Worm (Caenorhabditis elegans) whole organism, L1 larva: ENCODE measurements around the gene rme-6.
A peak's percentile ranks its signal among the peaks of the same experiment; 100 is the strongest.

Experiments
- C16A3.4 ChIP-seq: fragments of 150-350 bp; optimal IDR thresholded peaks from 2 replicates; lab custom pipeline; 2014; ENCODE audit warnings: missing biosample characterization, missing genetic modification characterization
- C34B4.2 ChIP-seq: sonication (generic microtip); optimal IDR thresholded peaks from 2 replicates; lab custom pipeline; 2017; ENCODE audit warnings: mild to moderate bottlenecking, missing genetic modification characterization, missing compliant biosample characterization
- F16B12.6 ChIP-seq: fragments of 150-350 bp; optimal IDR thresholded peaks from 2 replicates; lab custom pipeline; 2014; ENCODE audit warnings: missing biosample characterization, missing genetic modification characterization
- aha-1 ChIP-seq: fragments of 150-350 bp; optimal IDR thresholded peaks from 2 replicates; lab custom pipeline; 2014; ENCODE audit warnings: missing biosample characterization, missing genetic modification characterization
- alr-1 ChIP-seq: fragments of 200-800 bp; sonication (Bioruptor generic); optimal IDR thresholded peaks from 2 replicates; lab custom pipeline; 2018; ENCODE audit warnings: borderline replicate concordance, mild to moderate bottlenecking, missing genetic modification characterization, missing compliant biosample characterization
- blmp-1 ChIP-seq: fragments of 150-350 bp; optimal IDR thresholded peaks from 2 replicates; lab custom pipeline; 2014; ENCODE audit warnings: missing biosample characterization, missing genetic modification characterization
- ceh-63 ChIP-seq: fragments of 200-800 bp; sonication (Bioruptor generic); optimal IDR thresholded peaks from 2 replicates; lab custom pipeline; 2018; ENCODE audit warnings: mild to moderate bottlenecking, missing genetic modification characterization, missing compliant biosample characterization
- ceh-8 ChIP-seq: fragments of 200-800 bp; sonication (Bioruptor generic); optimal IDR thresholded peaks from 2 replicates; lab custom pipeline; 2018; ENCODE audit warnings: mild to moderate bottlenecking, missing genetic modification characterization, moderate library complexity, missing compliant biosample characterization
- ceh-82 ChIP-seq, 3 experiments: fragments of 150-350 bp in 1 of 3; sonication (generic microtip) in 2 of 3; optimal IDR thresholded peaks; 2 replicates each; lab custom pipeline; 2014 to 2017; ENCODE audit warnings: missing biosample characterization in 3 of 3, missing genetic modification characterization in 3 of 3
- ceh-88 ChIP-seq: fragments of 200-800 bp; sonication (Bioruptor generic); IDR thresholded peaks from 2 replicates; pipeline ENCODE4 v1.3.6; 2022; ENCODE audit warnings: missing genetic modification characterization, missing compliant biosample characterization
- ceh-90 ChIP-seq: sonication (generic microtip); optimal IDR thresholded peaks from 2 replicates; lab custom pipeline; 2016; ENCODE audit warnings: missing genetic modification characterization, missing compliant biosample characterization
- dpl-1 ChIP-seq, 3 experiments: fragments of 150-350 bp in 2 of 3; sonication (generic microtip) in 1 of 3; optimal IDR thresholded peaks; 2 replicates each; lab custom pipeline; 2014 to 2017; ENCODE audit warnings: missing biosample characterization in 3 of 3, missing genetic modification characterization in 3 of 3, missing genetic modification reagents in 3 of 3
- dsc-1 ChIP-seq: sonication (generic microtip); optimal IDR thresholded peaks from 2 replicates; lab custom pipeline; 2016; ENCODE audit warnings: mild to moderate bottlenecking, missing genetic modification characterization, missing compliant biosample characterization
- efl-3 ChIP-seq: fragments of 200-800 bp; sonication (Bioruptor generic); optimal IDR thresholded peaks from 2 replicates; lab custom pipeline; 2018; ENCODE audit warnings: mild to moderate bottlenecking, missing genetic modification characterization, missing compliant biosample characterization
- elt-2 ChIP-seq: sonication (generic microtip); optimal IDR thresholded peaks from 2 replicates; lab custom pipeline; 2016; ENCODE audit warnings: missing genetic modification characterization, mild to moderate bottlenecking, inconsistent platforms, missing compliant biosample characterization, missing genetic modification reagents
- elt-3 ChIP-seq, 6 experiments: fragments of 150-350 bp in 1 of 6; sonication (generic microtip); optimal IDR thresholded peaks; 2 replicates each; lab custom pipeline; 2017 to 2018; ENCODE audit warnings: missing biosample characterization in 6 of 6, missing genetic modification characterization in 6 of 6, inconsistent platforms in 1 of 6
- ets-5 ChIP-seq: fragments of 200-800 bp; sonication (Bioruptor generic); IDR thresholded peaks from 2 replicates; pipeline ENCODE4 v1.3.6; 2022; ENCODE audit warnings: missing genetic modification characterization, missing compliant biosample characterization
- fkh-4 ChIP-seq: sonication (generic microtip); optimal IDR thresholded peaks from 2 replicates; lab custom pipeline; 2016; ENCODE audit warnings: missing compliant biosample characterization, missing genetic modification characterization, borderline replicate concordance
- hlh-17 ChIP-seq: fragments of 200-800 bp; sonication (Bioruptor generic); optimal IDR thresholded peaks from 2 replicates; lab custom pipeline; 2018; ENCODE audit warnings: missing genetic modification characterization, mild to moderate bottlenecking, missing compliant biosample characterization, moderate library complexity, borderline replicate concordance
- hlh-4 ChIP-seq: sonication (generic microtip); optimal IDR thresholded peaks from 2 replicates; lab custom pipeline; 2016; ENCODE audit warnings: mild to moderate bottlenecking, missing genetic modification characterization, missing compliant biosample characterization
- irx-1 ChIP-seq: sonication (generic microtip); optimal IDR thresholded peaks from 2 replicates; lab custom pipeline; 2016; ENCODE audit warnings: missing genetic modification characterization, missing compliant biosample characterization
- isw-1 ChIP-seq: fragments of 200-800 bp; sonication (Bioruptor generic); IDR thresholded peaks from 2 replicates; pipeline ENCODE4 v1.3.6; 2022; ENCODE audit warnings: missing genetic modification characterization, missing compliant biosample characterization
- jun-1 ChIP-seq: fragments of 150-350 bp; optimal IDR thresholded peaks from 2 replicates; lab custom pipeline; 2014; ENCODE audit warnings: missing biosample characterization, missing genetic modification reagents, missing genetic modification characterization
- lin-13 ChIP-seq: fragments of 150-350 bp; optimal IDR thresholded peaks from 2 replicates; lab custom pipeline; 2014; ENCODE audit warnings: missing biosample characterization, missing genetic modification reagents, missing genetic modification characterization
- lin-14 ChIP-seq: fragments of 200-800 bp; sonication (Bioruptor generic); optimal IDR thresholded peaks from 2 replicates; lab custom pipeline; 2018; ENCODE audit warnings: mild to moderate bottlenecking, missing genetic modification characterization, moderate library complexity, missing compliant biosample characterization
- lin-35 ChIP-seq, 2 experiments: fragments of 150-350 bp; optimal IDR thresholded peaks; 2 replicates each; lab custom pipeline; 2014; ENCODE audit warnings: missing biosample characterization in 2 of 2, missing genetic modification characterization in 2 of 2, missing genetic modification reagents in 2 of 2
- lsy-2 ChIP-seq, 2 experiments: fragments of 150-350 bp; optimal IDR thresholded peaks; 2 replicates each; lab custom pipeline; 2014; ENCODE audit warnings: missing biosample characterization in 2 of 2, missing genetic modification characterization in 2 of 2
- mab-9 ChIP-seq: fragments of 200-800 bp; sonication (Bioruptor generic); IDR thresholded peaks from 2 replicates; pipeline ENCODE4 v1.3.6; 2022; ENCODE audit warnings: missing genetic modification reagents, missing genetic modification characterization, missing compliant biosample characterization
- mdl-1 ChIP-seq, 2 experiments: fragments of 150-350 bp; optimal IDR thresholded peaks; 2 replicates each; lab custom pipeline; 2014 to 2017; ENCODE audit warnings: missing biosample characterization in 2 of 2, missing genetic modification characterization in 2 of 2, inconsistent platforms in 1 of 2
- mep-1 ChIP-seq: fragments of 150-350 bp; optimal IDR thresholded peaks from 2 replicates; lab custom pipeline; 2014; ENCODE audit warnings: missing biosample characterization, missing genetic modification characterization
- nhr-12 ChIP-seq: sonication (generic microtip); optimal IDR thresholded peaks from 2 replicates; lab custom pipeline; 2017; ENCODE audit warnings: missing biosample characterization, missing genetic modification characterization
- nhr-237 ChIP-seq: fragments of 150-350 bp; optimal IDR thresholded peaks from 2 replicates; lab custom pipeline; 2014; ENCODE audit warnings: missing biosample characterization, missing genetic modification characterization
- nhr-47 ChIP-seq: sonication (generic microtip); optimal IDR thresholded peaks from 2 replicates; lab custom pipeline; 2016; ENCODE audit warnings: mild to moderate bottlenecking, missing genetic modification characterization, moderate library complexity, missing compliant biosample characterization
- nhr-77 ChIP-seq: fragments of 150-350 bp; optimal IDR thresholded peaks from 2 replicates; lab custom pipeline; 2014; ENCODE audit warnings: missing biosample characterization, missing genetic modification characterization
- nhr-84 ChIP-seq: sonication (generic microtip); optimal IDR thresholded peaks from 2 replicates; lab custom pipeline; 2017; ENCODE audit warnings: missing biosample characterization, missing genetic modification characterization
- nhr-85 ChIP-seq: sonication (generic microtip); peaks from one replicate; lab custom pipeline; 2016; ENCODE audit warnings: missing genetic modification characterization, inconsistent platforms, missing compliant biosample characterization
- pax-3 ChIP-seq: fragments of 200-800 bp; sonication (Bioruptor generic); optimal IDR thresholded peaks from 2 replicates; lab custom pipeline; 2018; ENCODE audit warnings: mild to moderate bottlenecking, missing genetic modification characterization, moderate library complexity, missing compliant biosample characterization
- pqm-1 ChIP-seq: sonication (generic microtip); optimal IDR thresholded peaks from 3 replicates; lab custom pipeline; 2017; ENCODE audit warnings: missing biosample characterization, missing genetic modification characterization
- snpc-4 ChIP-seq: fragments of 150-350 bp; optimal IDR thresholded peaks from 2 replicates; lab custom pipeline; 2014; ENCODE audit warnings: missing biosample characterization, missing genetic modification characterization
- snu-23 ChIP-seq: sonication (generic microtip); optimal IDR thresholded peaks from 2 replicates; lab custom pipeline; 2016; ENCODE audit warnings: missing genetic modification characterization, missing compliant biosample characterization
- sox-4 ChIP-seq: sonication (generic microtip); optimal IDR thresholded peaks from 2 replicates; lab custom pipeline; 2016; ENCODE audit warnings: missing genetic modification characterization, missing compliant biosample characterization
- sptf-1 ChIP-seq: fragments of 150-350 bp; optimal IDR thresholded peaks from 2 replicates; lab custom pipeline; 2014; ENCODE audit warnings: missing biosample characterization, missing genetic modification characterization
- sup-37 ChIP-seq: fragments of 200-800 bp; sonication (Bioruptor generic); optimal IDR thresholded peaks from 2 replicates; lab custom pipeline; 2018; ENCODE audit warnings: mild to moderate bottlenecking, missing genetic modification characterization, missing compliant biosample characterization
- swsn-7 ChIP-seq: sonication (generic microtip); optimal IDR thresholded peaks from 2 replicates; lab custom pipeline; 2016; ENCODE audit warnings: missing genetic modification characterization, missing compliant biosample characterization
- unc-130 ChIP-seq: fragments of 150-350 bp; optimal IDR thresholded peaks from 2 replicates; lab custom pipeline; 2017; ENCODE audit warnings: missing biosample characterization, missing genetic modification characterization, inconsistent platforms
- unc-30 ChIP-seq: sonication (generic microtip); optimal IDR thresholded peaks from 2 replicates; lab custom pipeline; 2017; ENCODE audit warnings: missing biosample characterization, missing genetic modification characterization
- unc-62 ChIP-seq: fragments of 150-350 bp; optimal IDR thresholded peaks from 2 replicates; lab custom pipeline; 2014; ENCODE audit warnings: missing biosample characterization, missing genetic modification reagents, missing genetic modification characterization
- unc-86 ChIP-seq: sonication (generic microtip); optimal IDR thresholded peaks from 2 replicates; lab custom pipeline; 2016; ENCODE audit warnings: missing genetic modification characterization, missing compliant biosample characterization
- unc-98 ChIP-seq: fragments of 200-800 bp; sonication (Bioruptor generic); IDR thresholded peaks from 2 replicates; pipeline ENCODE4 v1.3.6; 2022; ENCODE audit warnings: missing genetic modification characterization, missing compliant biosample characterization
- vab-15 ChIP-seq: sonication (generic microtip); optimal IDR thresholded peaks from 2 replicates; lab custom pipeline; 2017; ENCODE audit warnings: missing genotype, mild to moderate bottlenecking, missing genetic modification characterization, missing compliant biosample characterization
- xbp-1 ChIP-seq: sonication (generic microtip); optimal IDR thresholded peaks from 2 replicates; lab custom pipeline; 2016; ENCODE audit warnings: missing genetic modification characterization, missing compliant biosample characterization
- zag-1 ChIP-seq: fragments of 150-350 bp; optimal IDR thresholded peaks from 2 replicates; lab custom pipeline; 2014; ENCODE audit warnings: missing biosample characterization, missing genetic modification characterization
- zip-4 ChIP-seq: fragments of 200-800 bp; sonication (Bioruptor generic); optimal IDR thresholded peaks from 2 replicates; lab custom pipeline; 2018; ENCODE audit warnings: mild to moderate bottlenecking, missing genetic modification characterization, moderate library complexity, missing compliant biosample characterization
- ztf-11 ChIP-seq, 2 experiments: sonication (generic microtip); optimal IDR thresholded peaks; 2 replicates each; lab custom pipeline; 2016 to 2017; ENCODE audit warnings: missing genetic modification characterization in 2 of 2, missing biosample characterization in 1 of 2, missing compliant biosample characterization in 1 of 2

Gene rme-6

DNA sequence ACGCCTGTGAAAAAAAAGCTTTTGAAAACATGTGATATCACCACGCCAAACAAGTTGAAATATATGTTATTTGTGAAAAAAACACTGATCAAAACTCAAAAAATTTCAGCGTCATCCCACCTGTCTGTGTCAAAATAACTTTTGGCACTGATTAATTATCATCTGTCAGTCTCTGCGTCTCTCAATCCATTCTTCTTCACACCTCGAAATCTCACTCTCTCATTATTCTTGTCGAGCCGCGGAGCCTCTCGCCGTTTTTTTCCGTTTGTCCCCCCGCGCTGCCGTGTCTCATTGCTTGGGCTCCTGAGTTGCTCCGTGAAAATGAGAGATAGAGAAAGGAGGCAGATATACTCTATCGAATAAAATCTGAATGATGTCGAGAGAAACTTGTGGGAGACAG is 45.9 kb upstream of the rme-6 start (continued):
- peak; percentile 49 for TF ChIP-seq nhr-47 (tag; lab: Kevin White, UChicago)
- no peak for TF ChIP-seq mdl-1 (tag; optimal IDR thresholded peaks at IDR 0.05; lab: Kevin White, UChicago)
- no peak for TF ChIP-seq alr-1 (tag; lab: Kevin White, UChicago)
- TF ChIP-seq jun-1 (tag; lab: Kevin White, UChicago), result no peak
- peak; percentile 31 to 34 for TF ChIP-seq lsy-2 (tag; optimal IDR thresholded peaks at IDR 0.05; lab: Kevin White, UChicago)
- no peak for TF ChIP-seq hlh-17 (GFP tag; lab: Kevin White, UChicago)
- no peak for TF ChIP-seq F16B12.6
- no peak for TF ChIP-seq nhr-237
- no peak for TF ChIP-seq irx-1 (tag; lab: Kevin White, UChicago)
- peak; percentile 80 for TF ChIP-seq dsc-1
- no peak for TF ChIP-seq C34B4.2
- no peak for TF ChIP-seq ets-5 (GFP tag; lab: Robert Waterston, UW)
- TF ChIP-seq xbp-1 (tag; lab: Kevin White, UChicago), result peak; percentile 26
- TF ChIP-seq blmp-1 (tag; lab: Kevin White, UChicago), result no peak
- TF ChIP-seq fkh-4 (tag; lab: Kevin White, UChicago), result no peak
- TF ChIP-seq ceh-8 (GFP tag; lab: Kevin White, UChicago), result no peak
- TF ChIP-seq unc-30 (tag; lab: Kevin White, UChicago), result no peak
- TF ChIP-seq hlh-4 (tag; lab: Kevin White, UChicago), result no peak
- TF ChIP-seq unc-130 (tag; lab: Kevin White, UChicago), result no peak
- TF ChIP-seq ceh-88 (GFP tag; lab: Robert Waterston, UW), result no peak
- TF ChIP-seq dpl-1 (GFP tag; optimal IDR thresholded peaks at IDR 0.05; lab: Kevin White, UChicago), result no peak
- no peak for TF ChIP-seq elt-2 (tag; lab: Kevin White, UChicago)
- TF ChIP-seq nhr-77 (tag; lab: Kevin White, UChicago), result no peak
- TF ChIP-seq swsn-7 (tag; lab: Kevin White, UChicago), result peak; percentile 39
- no peak for TF ChIP-seq sptf-1 (tag; lab: Kevin White, UChicago)
- no peak for TF ChIP-seq ceh-63 (GFP tag; lab: Kevin White, UChicago)
- TF ChIP-seq snu-23 (GFP tag; lab: Kevin White, UChicago), result peak; percentile 48
- no peak for TF ChIP-seq lin-35 (GFP tag; optimal IDR thresholded peaks at IDR 0.05; lab: Kevin White, UChicago)
- TF ChIP-seq snpc-4 (tag; lab: Kevin White, UChicago), result no peak
- no peak for TF ChIP-seq efl-3 (GFP tag; lab: Kevin White, UChicago)
- no peak for TF ChIP-seq ceh-82 (tag; optimal IDR thresholded peaks at IDR 0.05; lab: Kevin White, UChicago)
- no peak for TF ChIP-seq nhr-84 (tag; lab: Kevin White, UChicago)
- TF ChIP-seq nhr-12 (tag; lab: Kevin White, UChicago), result no peak
- no peak for TF ChIP-seq unc-98 (GFP tag; lab: Robert Waterston, UW)
- TF ChIP-seq pax-3, result no peak
- TF ChIP-seq zag-1 (tag; lab: Kevin White, UChicago), result no peak
- no peak for TF ChIP-seq mab-9 (GFP tag; lab: Robert Waterston, UW)
- no peak for TF ChIP-seq isw-1 (GFP tag; lab: Robert Waterston, UW)
- no peak for TF ChIP-seq unc-62
- TF ChIP-seq nhr-85 (tag; lab: Kevin White, UChicago), result no peak
- no peak for TF ChIP-seq ceh-90
- peak; percentile 19 for TF ChIP-seq mep-1 (tag; lab: Kevin White, UChicago)
- TF ChIP-seq sox-4 (tag; lab: Kevin White, UChicago), result no peak
- no peak for TF ChIP-seq sup-37 (GFP tag; lab: Kevin White, UChicago)
- TF ChIP-seq elt-3 (tag; optimal IDR thresholded peaks at IDR 0.05; lab: Kevin White, UChicago), result no peak
- peak; percentile 80 for TF ChIP-seq lin-14 (GFP tag; lab: Kevin White, UChicago)
- no peak for TF ChIP-seq lin-13 (GFP tag; lab: Kevin White, UChicago)
- TF ChIP-seq vab-15, result no peak
- no peak for TF ChIP-seq ztf-11 (tag; optimal IDR thresholded peaks at IDR 0.05; lab: Kevin White, UChicago)
- TF ChIP-seq aha-1, result no peak
- no peak for TF ChIP-seq unc-86 (tag; lab: Kevin White, UChicago)
- TF ChIP-seq pqm-1 (tag; lab: Kevin White, UChicago), result no peak
- TF ChIP-seq zip-4, result no peak
- no peak for TF ChIP-seq C16A3.4
